Worm (Caenorhabditis elegans) whole organism, young adult: ENCODE data around the gene tctn-1.

Experiments used
- F57A8.1 ChIP-seq: fragments of 200-800 bp; sonication (Bioruptor generic); optimal IDR thresholded peaks from 2 replicates; lab custom pipeline; 2018; ENCODE audit warnings: mild to moderate bottlenecking, missing genetic modification characterization, moderate library complexity, missing compliant biosample characterization
- Y56A3A.18 ChIP-seq: fragments of 200-800 bp; sonication (Bioruptor generic); IDR thresholded peaks from 2 replicates; pipeline ENCODE4 v1.3.6; 2022; ENCODE audit warnings: missing genetic modification reagents, missing genetic modification characterization, missing compliant biosample characterization
- ceh-40 ChIP-seq: fragments of 200-800 bp; sonication (Bioruptor generic); IDR thresholded peaks from 2 replicates; pipeline ENCODE4 v1.3.6; 2022; ENCODE audit warnings: missing genetic modification characterization, missing compliant biosample characterization
- dpff-1 ChIP-seq: sonication (generic microtip); optimal IDR thresholded peaks from 2 replicates; lab custom pipeline; 2017; ENCODE audit warnings: mild to moderate bottlenecking, missing genetic modification characterization, missing compliant biosample characterization
- hmg-1.2 ChIP-seq: fragments of 200-800 bp; sonication (Bioruptor generic); IDR thresholded peaks from 2 replicates; pipeline ENCODE4 v1.3.6; 2022; ENCODE audit warnings: missing genetic modification reagents, missing genetic modification characterization, missing compliant biosample characterization
- lin-35 ChIP-seq, 3 experiments: fragments of 150-350 bp in 2 of 3; sonication (generic microtip) in 1 of 3; optimal IDR thresholded peaks; 2 replicates each; lab custom pipeline; 2014 to 2018; ENCODE audit warnings: missing biosample characterization in 3 of 3, missing genetic modification characterization in 3 of 3, missing genetic modification reagents in 3 of 3
- lsy-27 ChIP-seq: sonication (generic microtip); optimal IDR thresholded peaks from 2 replicates; lab custom pipeline; 2017; ENCODE audit warnings: missing genetic modification characterization, mild to moderate bottlenecking, missing compliant biosample characterization, antibody characterized with exemption, missing genotype, borderline replicate concordance; ENCODE audit not compliant: insufficient read depth
- nfya-1 ChIP-seq: sonication (generic microtip); optimal IDR thresholded peaks from 2 replicates; lab custom pipeline; 2017; ENCODE audit warnings: antibody characterized with exemption, missing compliant biosample characterization, missing genetic modification characterization, borderline replicate concordance; ENCODE audit not compliant: insufficient read depth
- nhr-80 ChIP-seq: sonication (generic microtip); optimal IDR thresholded peaks from 2 replicates; lab custom pipeline; 2016; ENCODE audit warnings: missing genetic modification characterization, missing compliant biosample characterization
- rpc-1 ChIP-seq, 2 experiments: fragments of 150-350 bp in 1 of 2; sonication (generic microtip) in 1 of 2; optimal IDR thresholded peaks; 2 replicates each; lab custom pipeline; 2014 to 2018; ENCODE audit warnings: missing biosample characterization in 1 of 2, missing genetic modification characterization in 1 of 2, missing genetic modification reagents in 1 of 2, missing genotype in 1 of 2
- sea-2 ChIP-seq: fragments of 200-800 bp; sonication (Bioruptor generic); IDR thresholded peaks from 2 replicates; pipeline ENCODE4 v1.3.6; 2022; ENCODE audit warnings: missing genetic modification characterization, missing compliant biosample characterization
- snpc-3.4 ChIP-seq: sonication (generic microtip); optimal IDR thresholded peaks from 2 replicates; lab custom pipeline; 2017; ENCODE audit warnings: missing genetic modification characterization, mild to moderate bottlenecking, missing compliant biosample characterization, antibody characterized with exemption, moderate library complexity, missing genotype, missing genetic modification reagents
- unc-62 ChIP-seq: fragments of 150-350 bp; optimal IDR thresholded peaks from 2 replicates; lab custom pipeline; 2014; ENCODE audit warnings: missing biosample characterization, missing genetic modification reagents, missing genetic modification characterization

ce11 chrIV:4763844-4764243 is 16.2 kb upstream of the tctn-1 start, which contains the start of gene Y17G9B.2:
- TF ChIP-seq F57A8.1 (GFP tag; lab: Kevin White, UChicago) = no peak
- no peak for TF ChIP-seq Y56A3A.18 (GFP tag; lab: Robert Waterston, UW)
- no peak for TF ChIP-seq lsy-27 (tag; lab: Kevin White, UChicago)
- no peak for TF ChIP-seq lin-35 (GFP tag; optimal IDR thresholded peaks at IDR 0.05; lab: Kevin White, UChicago)
- TF ChIP-seq nfya-1 (tag; lab: Kevin White, UChicago) = no peak
- TF ChIP-seq sea-2 = no peak
- TF ChIP-seq nhr-80 (tag; lab: Kevin White, UChicago) = no peak
- TF ChIP-seq dpff-1 (tag; lab: Kevin White, UChicago) = no peak
- no peak for TF ChIP-seq ceh-40
- no peak for TF ChIP-seq snpc-3.4 (tag; lab: Kevin White, UChicago)
- no peak for TF ChIP-seq rpc-1 (optimal IDR thresholded peaks at IDR 0.05; lab: Kevin White, UChicago)
- no peak for TF ChIP-seq rpc-1 (tag; optimal IDR thresholded peaks at IDR 0.05; lab: Kevin White, UChicago)
- no peak for TF ChIP-seq hmg-1.2 (GFP tag; lab: Robert Waterston, UW)
- TF ChIP-seq unc-62 (GFP tag; lab: Kevin White, UChicago) = no peak
